Fruit fly (Drosophila melanogaster): Measurements from ENCODE around the gene CG33301.

Gene CG33301

DNA sequence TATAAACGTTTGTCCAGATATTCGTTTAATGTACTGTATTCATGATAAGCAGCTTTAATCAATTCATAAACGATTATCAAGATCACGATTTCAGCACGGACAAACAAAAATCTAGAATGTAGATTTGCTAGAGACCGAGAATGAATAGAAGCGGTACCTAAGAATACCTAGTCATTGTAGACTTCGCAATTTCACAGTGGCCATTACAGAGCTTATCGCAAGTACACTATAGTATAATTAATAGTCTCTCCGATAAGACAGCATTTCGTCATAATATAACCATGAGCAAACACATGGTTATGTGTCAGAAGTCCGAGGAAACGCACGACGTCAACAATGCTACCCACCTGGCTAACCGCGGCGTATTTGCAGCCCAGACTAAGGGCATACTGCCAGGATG lies at the start of gene CG33301:
Gene CG33301, plus strand, starts transcription at position 301 of the 400 bp plus-strand sequence.
- TF ChIP-seq fd96Ca (GFP tag; IDR thresholded peaks at IDR 0.05) (no peak), CG17806 (tag; optimal IDR thresholded peaks at IDR 0.05) (no peak), CG9948 (tag; optimal IDR thresholded peaks at IDR 0.05) (no peak), gl (tag; optimal IDR thresholded peaks at IDR 0.05) (no peak), Snoo (tag; optimal IDR thresholded peaks at IDR 0.05) (no peak), CG8159 (tag; optimal IDR thresholded peaks at IDR 0.05) (no peak), Pif1B (GFP tag; optimal IDR thresholded peaks at IDR 0.05) (no peak), CG8301 (tag; optimal IDR thresholded peaks at IDR 0.05) (no peak), D1 (tag; optimal IDR thresholded peaks at IDR 0.05) (no peak), CG13204 (GFP tag; optimal IDR thresholded peaks at IDR 0.05) (no peak), rn (GFP tag; IDR thresholded peaks at IDR 0.05) (no peak), EcR (GFP tag; optimal IDR thresholded peaks at IDR 0.05) (no peak), Ets98B (GFP tag; IDR thresholded peaks at IDR 0.05) (no peak), CG12605 (GFP tag; IDR thresholded peaks at IDR 0.05) (no peak), CG32121 (GFP tag; IDR thresholded peaks at IDR 0.05) (no peak), CG34367 (tag; optimal IDR thresholded peaks at IDR 0.05) (no peak)

DNA sequence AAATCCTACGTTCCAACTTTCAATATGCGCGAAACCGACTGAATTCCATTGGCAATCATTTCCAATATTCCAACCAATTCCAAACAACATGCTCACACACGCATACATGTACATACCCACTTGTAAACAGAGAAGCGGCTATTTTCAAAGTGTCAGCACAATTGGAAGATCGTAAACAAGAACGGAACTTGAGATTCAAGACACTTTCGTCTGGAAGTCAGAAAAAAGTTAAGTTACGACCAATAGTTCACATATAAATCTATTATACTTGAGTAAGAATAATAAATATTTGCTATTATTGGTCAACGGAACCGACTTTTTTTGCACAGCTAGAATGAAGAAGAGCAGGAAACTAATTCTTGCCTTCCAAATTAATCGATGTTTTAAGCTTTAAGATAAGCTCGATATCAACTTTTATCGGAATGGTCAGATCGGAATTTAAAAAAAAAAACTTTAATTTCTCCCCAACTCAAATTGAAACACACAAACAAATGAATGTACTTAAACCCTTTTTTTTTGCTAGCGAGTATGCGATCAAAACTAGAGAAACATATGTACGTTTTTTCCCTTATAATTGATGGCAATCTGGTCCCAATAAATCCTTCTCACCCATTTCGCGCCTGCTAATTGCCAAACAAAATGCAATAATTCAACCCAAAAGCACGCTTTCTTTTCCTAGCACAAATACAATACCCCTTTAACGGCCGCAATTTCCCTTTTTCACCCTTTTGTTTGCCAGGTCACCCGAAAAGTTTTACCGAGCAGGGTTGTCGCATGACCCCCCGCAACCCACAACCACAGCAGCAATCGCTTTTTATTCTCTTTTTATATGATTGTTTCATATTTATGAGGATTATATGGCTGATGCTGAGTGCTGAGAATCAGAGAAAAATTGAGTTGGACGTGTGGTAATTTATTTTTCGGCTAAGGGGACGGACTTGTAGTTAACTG lies 46.7 kb upstream of the CG33301 start, which contains the start of the genes CG31875 and SoYb:
Gene CG31875, minus strand, starts transcription at position 329 of the 951 bp plus-strand sequence.
Gene SoYb, minus strand, starts transcription at position 329 of the 951 bp plus-strand sequence.
- TF ChIP-seq CG17806 (tag; optimal IDR thresholded peaks at IDR 0.05), result no peak

DNA sequence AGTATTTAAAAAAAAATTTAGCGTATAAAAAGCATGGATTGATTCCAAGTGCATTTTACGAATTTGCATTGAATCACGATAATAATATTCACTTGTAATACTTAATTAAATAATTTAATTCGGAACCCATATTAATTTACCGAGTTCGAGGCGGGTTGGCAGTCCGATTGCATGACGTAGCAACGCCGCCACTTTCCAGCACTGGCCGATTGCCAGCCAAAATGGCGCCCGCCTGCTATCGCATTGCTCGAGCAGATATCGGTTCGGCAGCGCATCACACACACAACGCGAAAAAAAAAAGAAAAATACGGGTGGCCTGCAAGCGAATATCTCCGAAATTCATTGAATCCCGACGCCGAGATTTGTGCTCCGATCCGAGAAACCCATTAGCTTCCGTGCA lies 45.8 kb upstream of the CG33301 start, which contains the start of gene Ndf:
Gene Ndf, plus strand, starts transcription at position 240 of the 400 bp plus-strand sequence.
- TF ChIP-seq rn (GFP tag; IDR thresholded peaks at IDR 0.05) (no peak), Pif1A (GFP tag; optimal IDR thresholded peaks at IDR 0.05) (peak; percentile 42), CG12605 (GFP tag; IDR thresholded peaks at IDR 0.05) (peak; percentile 33), CG14655 (GFP tag; optimal IDR thresholded peaks at IDR 0.05) (peak; percentile 42), CG34367 (tag; optimal IDR thresholded peaks at IDR 0.05) (peak; percentile 11), Pif1B (GFP tag; optimal IDR thresholded peaks at IDR 0.05) (peak; percentile 2), CG13204 (GFP tag; optimal IDR thresholded peaks at IDR 0.05) (no peak), CG17806 (tag; optimal IDR thresholded peaks at IDR 0.05) (peak; percentile 32), D1 (tag; optimal IDR thresholded peaks at IDR 0.05) (peak; percentile 37), CG8159 (tag; optimal IDR thresholded peaks at IDR 0.05) (peak; percentile 30), fd96Ca (GFP tag; IDR thresholded peaks at IDR 0.05) (peak; percentile 61; the same call in 1 of the 3 replicates), CG8301 (tag; optimal IDR thresholded peaks at IDR 0.05) (no peak), CG15710 (tag; optimal IDR thresholded peaks at IDR 0.05) (peak; percentile 38), CG4496 (GFP tag; IDR thresholded peaks at IDR 0.05) (peak; percentile 88), Snoo (tag; optimal IDR thresholded peaks at IDR 0.05) (peak; percentile 45), CG32121 (GFP tag; IDR thresholded peaks at IDR 0.05) (no peak), EcR (GFP tag; optimal IDR thresholded peaks at IDR 0.05) (no peak)

DNA sequence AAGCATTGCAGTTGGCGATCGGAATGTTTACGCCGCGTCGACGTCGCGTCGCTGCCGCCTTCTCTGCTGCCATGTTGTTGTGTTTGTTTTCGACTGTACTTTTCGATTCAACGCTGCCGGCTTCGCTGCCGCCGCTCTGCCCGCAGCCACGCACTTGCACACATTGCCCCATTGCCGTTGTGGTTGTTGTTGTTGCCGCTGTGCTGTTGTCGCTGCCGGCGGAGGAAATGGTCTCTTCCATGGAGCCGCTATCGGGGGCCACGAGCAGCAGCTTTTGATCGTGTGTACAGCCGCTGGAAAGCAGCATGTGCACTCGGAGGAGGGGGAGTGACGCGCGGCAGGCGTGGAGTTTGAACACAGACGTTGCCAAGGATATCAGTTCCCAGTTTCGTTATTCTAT lies 44.8 kb upstream of the CG33301 start:
- TF ChIP-seq D1 (tag; optimal IDR thresholded peaks at IDR 0.05), result no peak
- no peak for TF ChIP-seq Snoo (tag; optimal IDR thresholded peaks at IDR 0.05)
- peak; percentile 13 for TF ChIP-seq CG13204 (GFP tag; optimal IDR thresholded peaks at IDR 0.05)
- no peak for TF ChIP-seq rn (GFP tag; IDR thresholded peaks at IDR 0.05)
- TF ChIP-seq CG12605 (GFP tag; IDR thresholded peaks at IDR 0.05), result no peak; the same call in 1 of the 2 replicates
- TF ChIP-seq CG10348 (GFP tag; IDR thresholded peaks at IDR 0.05), result no peak
- TF ChIP-seq EcR (GFP tag; optimal IDR thresholded peaks at IDR 0.05), result no peak
- no peak for TF ChIP-seq gl (tag; optimal IDR thresholded peaks at IDR 0.05)
- no peak for TF ChIP-seq CG14655 (GFP tag; optimal IDR thresholded peaks at IDR 0.05)
- TF ChIP-seq CG34367 (tag; optimal IDR thresholded peaks at IDR 0.05), result no peak
- 0 out of 2 replicates have a peak, but pooled peaks have one; percentile 12 for TF ChIP-seq Ets98B (GFP tag; IDR thresholded peaks at IDR 0.05)
- no peak for TF ChIP-seq CG17806 (tag; optimal IDR thresholded peaks at IDR 0.05)
- no peak for TF ChIP-seq CG15710 (tag; optimal IDR thresholded peaks at IDR 0.05)
- TF ChIP-seq CG8301 (tag; optimal IDR thresholded peaks at IDR 0.05), result no peak
- peak; percentile 3 for TF ChIP-seq Pif1A (GFP tag; optimal IDR thresholded peaks at IDR 0.05)
- TF ChIP-seq CG4496 (GFP tag; IDR thresholded peaks at IDR 0.05), result peak; percentile 10; the same call in 1 of the 3 replicates
- TF ChIP-seq CG32121 (GFP tag; IDR thresholded peaks at IDR 0.05), result no peak
- TF ChIP-seq CG9948 (tag; optimal IDR thresholded peaks at IDR 0.05), result no peak
- no peak for TF ChIP-seq fd96Ca (GFP tag; IDR thresholded peaks at IDR 0.05)
- no peak for TF ChIP-seq CG8159 (tag; optimal IDR thresholded peaks at IDR 0.05)
- TF ChIP-seq Pif1B (GFP tag; optimal IDR thresholded peaks at IDR 0.05), result no peak

DNA sequence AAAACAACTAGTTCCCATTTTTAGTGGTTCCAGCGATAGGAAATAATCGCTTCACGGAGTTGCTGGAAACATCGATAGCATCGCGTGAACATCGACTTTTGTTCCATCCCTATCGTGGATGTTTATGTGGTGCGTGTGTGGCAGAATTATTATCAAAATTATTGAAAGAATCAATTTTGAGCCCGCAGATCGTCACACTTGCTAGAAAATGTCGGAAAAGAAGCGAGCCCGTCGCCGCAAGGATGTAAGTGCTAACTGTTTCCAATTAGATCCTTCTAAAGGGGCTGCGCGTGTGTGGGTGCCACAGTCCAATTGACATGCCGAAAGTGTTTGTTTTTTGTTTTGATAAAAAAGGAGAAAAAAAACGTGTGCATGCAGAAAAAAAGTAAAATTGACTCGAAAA lies 40.1 kb upstream of the CG33301 start, which contains the start of gene Trp1:
Gene Trp1, plus strand, starts transcription at position 89 of the 403 bp plus-strand sequence.
- TF ChIP-seq CG4496 (GFP tag; IDR thresholded peaks at IDR 0.05) (peak; percentile 59), CG32121 (GFP tag; IDR thresholded peaks at IDR 0.05) (no peak; the same call in 1 of the 2 replicates), CG8159 (tag; optimal IDR thresholded peaks at IDR 0.05) (peak; percentile 34), D1 (tag; optimal IDR thresholded peaks at IDR 0.05) (peak; percentile 45), CG10348 (GFP tag; IDR thresholded peaks at IDR 0.05) (no peak), CG12605 (GFP tag; IDR thresholded peaks at IDR 0.05) (0 out of 2 replicates have a peak, but pooled peaks have one; percentile 34), Snoo (tag; optimal IDR thresholded peaks at IDR 0.05) (no peak), gl (tag; optimal IDR thresholded peaks at IDR 0.05) (peak; percentile 63), CG14655 (GFP tag; optimal IDR thresholded peaks at IDR 0.05) (no peak), CG13204 (GFP tag; optimal IDR thresholded peaks at IDR 0.05) (peak; percentile 20), Pif1B (GFP tag; optimal IDR thresholded peaks at IDR 0.05) (peak; percentile 30), CG17806 (tag; optimal IDR thresholded peaks at IDR 0.05) (no peak), CG8301 (tag; optimal IDR thresholded peaks at IDR 0.05) (peak; percentile 9), fd96Ca (GFP tag; IDR thresholded peaks at IDR 0.05) (peak; percentile 54; the same call in 1 of the 3 replicates), CG34367 (tag; optimal IDR thresholded peaks at IDR 0.05) (peak; percentile 37), EcR (GFP tag; optimal IDR thresholded peaks at IDR 0.05) (no peak), Pif1A (GFP tag; optimal IDR thresholded peaks at IDR 0.05) (no peak), Ets98B (GFP tag; IDR thresholded peaks at IDR 0.05) (no peak), rn (GFP tag; IDR thresholded peaks at IDR 0.05) (peak; percentile 41), CG9948 (tag; optimal IDR thresholded peaks at IDR 0.05) (no peak), CG15710 (tag; optimal IDR thresholded peaks at IDR 0.05) (peak; percentile 26)

All from whole organism, pupa.